Fruit fly (Drosophila melanogaster) whole organism, embryonic: Measurements from ENCODE around the gene alpha-PheRS.

ENCODE experiments used
- ATbp ChIP-seq: fragments of 200-800 bp; sonication (Bioruptor generic); optimal IDR thresholded peaks from 2 replicates; lab custom pipeline; 2017; ENCODE audit warnings: missing biosample characterization, mild to moderate bottlenecking, missing genetic modification characterization, missing genetic modification reagents
- CG11085 ChIP-seq: fragments of 200-800 bp; sonication (Bioruptor generic); IDR thresholded peaks from 2 replicates; pipeline ENCODE4 v1.3.6; 2022; ENCODE audit warnings: missing biosample characterization, missing genetic modification characterization
- CG12769 ChIP-seq: fragments of 200-800 bp; sonication (Bioruptor generic); optimal IDR thresholded peaks from 2 replicates; lab custom pipeline; 2019; ENCODE audit warnings: missing biosample characterization, mild to moderate bottlenecking, missing genetic modification characterization, moderate library complexity
- CG14050 ChIP-seq: fragments of 200-800 bp; sonication (Bioruptor generic); IDR thresholded peaks from 3 replicates; pipeline ENCODE4 v1.3.6; 2022; ENCODE audit warnings: missing biosample characterization, missing genetic modification characterization
- CG17186 ChIP-seq: fragments of 200-800 bp; sonication (Bioruptor generic); optimal IDR thresholded peaks from 3 replicates; lab custom pipeline; 2017; ENCODE audit warnings: missing biosample characterization, missing genetic modification reagents, missing genetic modification characterization
- CG17912 ChIP-seq: fragments of 200-800 bp; sonication (Bioruptor generic); optimal IDR thresholded peaks from 2 replicates; lab custom pipeline; 2018; ENCODE audit warnings: missing biosample characterization, mild to moderate bottlenecking, missing genetic modification characterization
- CG2120 ChIP-seq: fragments of 200-800 bp; sonication (Bioruptor generic); optimal IDR thresholded peaks from 3 replicates; lab custom pipeline; 2016; ENCODE audit warnings: missing biosample characterization, missing genetic modification characterization
- CG3065 ChIP-seq: fragments of 200-800 bp; sonication (Bioruptor generic); optimal IDR thresholded peaks from 2 replicates; lab custom pipeline; 2016; ENCODE audit warnings: missing biosample characterization, missing genetic modification characterization
- CG33213 ChIP-seq: fragments of 200-800 bp; sonication (Bioruptor generic); optimal IDR thresholded peaks from 3 replicates; lab custom pipeline; 2016; ENCODE audit warnings: missing biosample characterization, missing genetic modification characterization
- CG34422 ChIP-seq: fragments of 200-800 bp; sonication (Bioruptor generic); IDR thresholded peaks from 3 replicates; pipeline ENCODE4 v1.3.6; 2022; ENCODE audit warnings: missing biosample characterization, missing genetic modification characterization
- CG3847 ChIP-seq: fragments of 200-800 bp; sonication (Bioruptor generic); IDR thresholded peaks from 2 replicates; pipeline ENCODE4 v1.3.6; 2022; ENCODE audit warnings: missing biosample characterization, missing genetic modification characterization
- CG4360 ChIP-seq: fragments of 200-800 bp; sonication (Bioruptor generic); IDR thresholded peaks from 2 replicates; pipeline ENCODE4 v1.3.6; 2022; ENCODE audit warnings: missing biosample characterization, missing genetic modification characterization
- CG43689 ChIP-seq: fragments of 200-800 bp; sonication (Bioruptor generic); IDR thresholded peaks from 2 replicates; pipeline ENCODE4 v1.3.6; 2022; ENCODE audit warnings: missing biosample characterization, missing genetic modification characterization
- CG4730 ChIP-seq: fragments of 200-800 bp; sonication (Bioruptor generic); IDR thresholded peaks from 2 replicates; pipeline ENCODE4 v1.3.6; 2022; ENCODE audit warnings: missing biosample characterization, missing genetic modification characterization
- CG6654 ChIP-seq: fragments of 200-800 bp; sonication (Bioruptor generic); optimal IDR thresholded peaks from 2 replicates; lab custom pipeline; 2017; ENCODE audit warnings: missing biosample characterization, mild to moderate bottlenecking, missing genetic modification characterization
- CG9437 ChIP-seq: fragments of 200-800 bp; sonication (Bioruptor generic); optimal IDR thresholded peaks from 2 replicates; lab custom pipeline; 2018; ENCODE audit warnings: missing biosample characterization, mild to moderate bottlenecking, missing genetic modification characterization
- Dfd ChIP-seq, 2 experiments: fragments of >200 bp; optimal IDR thresholded peaks; 2 replicates each; lab custom pipeline; 2017; ENCODE audit warnings: missing biosample characterization in 2 of 2, missing genetic modification characterization in 2 of 2
- Dp ChIP-seq: fragments of 200-800 bp; sonication (Bioruptor generic); optimal IDR thresholded peaks from 2 replicates; lab custom pipeline; 2018; ENCODE audit warnings: missing biosample characterization, mild to moderate bottlenecking, missing genetic modification characterization, moderate library complexity
- Drgx ChIP-seq: fragments of 200-800 bp; sonication (Bioruptor generic); IDR thresholded peaks from 2 replicates; pipeline ENCODE4 v1.3.6; 2022; ENCODE audit warnings: missing biosample characterization, missing genetic modification characterization
- E2f1 ChIP-seq: fragments of 200-800 bp; sonication (Bioruptor generic); IDR thresholded peaks from 2 replicates; pipeline ENCODE4 v1.3.6; 2022; ENCODE audit warnings: missing biosample characterization, missing genetic modification characterization
- E2f2 ChIP-seq: fragments of 200-800 bp; sonication (Bioruptor generic); IDR thresholded peaks from 2 replicates; pipeline ENCODE4 v1.3.6; 2022; ENCODE audit warnings: missing biosample characterization, missing genetic modification characterization
- Ets65A ChIP-seq: fragments of 200-800 bp; sonication (Bioruptor generic); peaks from one replicate; lab custom pipeline; 2016; ENCODE audit warnings: missing biosample characterization, missing genetic modification characterization
- HHEX ChIP-seq: fragments of 200-800 bp; sonication (Bioruptor generic); optimal IDR thresholded peaks from 3 replicates; lab custom pipeline; 2017; ENCODE audit warnings: missing biosample characterization, mild to moderate bottlenecking, missing genetic modification characterization, missing genetic modification reagents
- HmgZ ChIP-seq: fragments of 200-800 bp; sonication (Bioruptor generic); optimal IDR thresholded peaks from 2 replicates; lab custom pipeline; 2018; ENCODE audit warnings: missing biosample characterization, mild to moderate bottlenecking, missing genetic modification characterization
- Hr51 ChIP-seq, 2 experiments: fragments of 200-800 bp; sonication (Bioruptor generic); optimal IDR thresholded peaks; 2 replicates in 1 of 2; 3 replicates in 1 of 2; lab custom pipeline; 2016 to 2018; ENCODE audit warnings: missing biosample characterization in 2 of 2, missing genetic modification characterization in 2 of 2, mild to moderate bottlenecking in 1 of 2, moderate library complexity in 1 of 2
- Hr78 ChIP-seq, 2 experiments: fragments of 200-800 bp in 1 of 2; fragments of >200 bp in 1 of 2; sonication (Bioruptor generic) in 1 of 2; optimal IDR thresholded peaks; 2 replicates each; lab custom pipeline; 2017 to 2019; ENCODE audit warnings: missing biosample characterization in 2 of 2, missing genetic modification characterization in 2 of 2, mild to moderate bottlenecking in 1 of 2, moderate library complexity in 1 of 2
- Mes4 ChIP-seq: fragments of 200-800 bp; sonication (Bioruptor generic); optimal IDR thresholded peaks from 2 replicates; lab custom pipeline; 2016; ENCODE audit warnings: missing biosample characterization, missing genetic modification characterization
- NK7.1 ChIP-seq: fragments of 200-800 bp; sonication (Bioruptor generic); optimal IDR thresholded peaks from 3 replicates; lab custom pipeline; 2016; ENCODE audit warnings: missing biosample characterization, missing genetic modification characterization
- Rfx ChIP-seq: fragments of 200-800 bp; sonication (Bioruptor generic); IDR thresholded peaks from 2 replicates; pipeline ENCODE4 v1.3.6; 2022; ENCODE audit warnings: missing biosample characterization, missing genetic modification characterization
- Spps ChIP-seq: fragments of 200-800 bp; sonication (Bioruptor generic); optimal IDR thresholded peaks from 2 replicates; lab custom pipeline; 2018; ENCODE audit warnings: missing biosample characterization, mild to moderate bottlenecking, missing genetic modification characterization
- TFAM ChIP-seq: fragments of 200-800 bp; sonication (Bioruptor generic); optimal IDR thresholded peaks from 2 replicates; lab custom pipeline; 2017; ENCODE audit warnings: missing biosample characterization, missing genetic modification characterization, inconsistent platforms
- ac ChIP-seq: fragments of 200-800 bp; sonication (Bioruptor generic); optimal IDR thresholded peaks from 3 replicates; lab custom pipeline; 2017; ENCODE audit warnings: missing biosample characterization, mild to moderate bottlenecking, missing genetic modification characterization
- bcd ChIP-seq: fragments of 200-800 bp; sonication (Bioruptor generic); optimal IDR thresholded peaks from 2 replicates; lab custom pipeline; 2017; ENCODE audit warnings: missing biosample characterization, mild to moderate bottlenecking, missing genetic modification characterization
- bowl ChIP-seq: fragments of 200-800 bp; sonication (Bioruptor generic); IDR thresholded peaks from 2 replicates; pipeline ENCODE4 v1.3.6; 2022; ENCODE audit warnings: missing biosample characterization, missing genetic modification characterization
- cato ChIP-seq: fragments of 200-800 bp; sonication (Bioruptor generic); optimal IDR thresholded peaks from 2 replicates; lab custom pipeline; 2016; ENCODE audit warnings: missing biosample characterization, missing genetic modification characterization, borderline replicate concordance
- ems ChIP-seq: fragments of 200-800 bp; sonication (Bioruptor generic); optimal IDR thresholded peaks from 3 replicates; lab custom pipeline; 2016; ENCODE audit warnings: missing biosample characterization, missing genetic modification characterization
- gem ChIP-seq: fragments of 200-800 bp; sonication (Bioruptor generic); optimal IDR thresholded peaks from 2 replicates; lab custom pipeline; 2019; ENCODE audit warnings: missing biosample characterization, mild to moderate bottlenecking, missing genetic modification characterization, moderate library complexity
- gt ChIP-seq: fragments of 200-800 bp; sonication (Bioruptor generic); IDR thresholded peaks from 2 replicates; pipeline ENCODE4 v1.3.6; 2022; ENCODE audit warnings: missing biosample characterization, missing genetic modification characterization
- h ChIP-seq: fragments of >200 bp; optimal IDR thresholded peaks from 2 replicates; lab custom pipeline; 2017
- jigr1 ChIP-seq: fragments of 200-800 bp; sonication (Bioruptor generic); IDR thresholded peaks from 3 replicates; pipeline ENCODE4 v1.3.6; 2022; ENCODE audit warnings: missing biosample characterization, missing genetic modification characterization
- jing ChIP-seq: fragments of 200-800 bp; sonication (Bioruptor generic); optimal IDR thresholded peaks from 2 replicates; lab custom pipeline; 2018; ENCODE audit warnings: missing biosample characterization, mild to moderate bottlenecking, missing genetic modification characterization
- kah ChIP-seq: fragments of 200-800 bp; sonication (Bioruptor generic); optimal IDR thresholded peaks from 2 replicates; lab custom pipeline; 2018; ENCODE audit warnings: missing biosample characterization, mild to moderate bottlenecking, missing genetic modification characterization
- pho ChIP-seq: fragments of 200-800 bp; sonication (Bioruptor generic); optimal IDR thresholded peaks from 2 replicates; lab custom pipeline; 2016; ENCODE audit warnings: missing biosample characterization, missing genetic modification characterization
- scrt ChIP-seq: fragments of 200-800 bp; sonication (Bioruptor generic); optimal IDR thresholded peaks from 2 replicates; lab custom pipeline; 2018; ENCODE audit warnings: missing biosample characterization, mild to moderate bottlenecking, missing genetic modification characterization, moderate library complexity
- ssp ChIP-seq: fragments of 200-800 bp; sonication (Bioruptor generic); IDR thresholded peaks from 2 replicates; pipeline ENCODE4 v1.3.6; 2022; ENCODE audit warnings: missing biosample characterization, missing genetic modification characterization
- toy ChIP-seq: fragments of 200-800 bp; sonication (Bioruptor generic); IDR thresholded peaks from 2 replicates; pipeline ENCODE4 v1.3.6; 2022; ENCODE audit warnings: missing biosample characterization, missing genetic modification characterization
- tup ChIP-seq: fragments of 200-800 bp; sonication (Bioruptor generic); optimal IDR thresholded peaks from 2 replicates; lab custom pipeline; 2016; ENCODE audit warnings: missing biosample characterization, mild to moderate bottlenecking, missing genetic modification characterization, moderate library complexity
- vfl ChIP-seq: fragments of 200-800 bp; sonication (Bioruptor generic); optimal IDR thresholded peaks from 2 replicates; lab custom pipeline; 2016; ENCODE audit warnings: missing biosample characterization, missing genetic modification characterization
- zen ChIP-seq: fragments of 200-800 bp; sonication (Bioruptor generic); optimal IDR thresholded peaks from 3 replicates; lab custom pipeline; 2018; ENCODE audit warnings: missing biosample characterization, mild to moderate bottlenecking, missing genetic modification characterization, moderate library complexity
- zen2 ChIP-seq: fragments of 200-800 bp; sonication (Bioruptor generic); IDR thresholded peaks from 3 replicates; pipeline ENCODE4 v1.3.6; 2022; ENCODE audit warnings: missing biosample characterization, missing genetic modification characterization; ENCODE audit not compliant: partially characterized antibody
- zfh2 ChIP-seq: fragments of 200-800 bp; sonication (Bioruptor generic); optimal IDR thresholded peaks from 2 replicates; lab custom pipeline; 2016; ENCODE audit warnings: missing biosample characterization, missing genetic modification characterization

alpha-PheRS gene

DNA sequence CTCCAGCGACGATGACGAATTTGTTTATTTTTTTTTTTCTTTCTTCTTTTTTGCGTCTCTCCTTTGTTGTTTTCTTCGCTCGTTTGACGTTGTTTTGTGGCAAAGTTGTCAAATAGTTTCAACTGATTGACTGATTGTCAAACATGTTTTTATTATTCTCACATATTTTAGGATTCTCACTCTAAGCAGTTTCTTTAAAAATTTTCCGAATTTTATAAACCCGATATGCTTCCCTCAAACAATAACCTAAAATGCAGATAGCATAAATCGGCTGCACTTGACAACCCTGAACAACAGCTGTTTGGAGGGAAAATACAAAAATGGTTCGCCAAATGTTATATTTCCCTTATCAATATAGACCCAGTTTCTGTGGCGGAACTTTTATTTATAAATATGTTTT lies 1.9 kb downstream of the alpha-PheRS start, which contains the start of gene CG17982 (continued):
- peak; percentile 37; the same call in 2 of the 3 replicates for TF ChIP-seq jigr1 (GFP tag; lab: Robert Waterston, UW)
- peak; percentile 74 for TF ChIP-seq pho (GFP tag; lab: Kevin White, UChicago)
- TF ChIP-seq gem (tag; lab: Kevin White, UChicago): peak; percentile 92
- TF ChIP-seq tup: peak; percentile 68
- TF ChIP-seq HmgZ (tag; lab: Kevin White, UChicago): peak; percentile 90
- peak; percentile 97 for TF ChIP-seq Ets65A (GFP tag; lab: Kevin White, UChicago)
- peak; percentile 98 for TF ChIP-seq CG2120 (GFP tag; lab: Kevin White, UChicago)
- TF ChIP-seq Dfd (GFP tag; optimal IDR thresholded peaks at IDR 0.05; lab: Kevin White, UChicago): no peak
- peak; percentile 74 for TF ChIP-seq NK7.1 (GFP tag; lab: Kevin White, UChicago)
- TF ChIP-seq Hr51 (GFP tag; optimal IDR thresholded peaks at IDR 0.05; lab: Kevin White, UChicago): peak; percentile 58 to 87
- peak; percentile 71 for TF ChIP-seq scrt (GFP tag; lab: Kevin White, UChicago)
- TF ChIP-seq Dp: peak; percentile 72
- TF ChIP-seq CG34422 (GFP tag; lab: Robert Waterston, UW): peak; percentile 83
- TF ChIP-seq jing (GFP tag; lab: Kevin White, UChicago): no peak
- TF ChIP-seq CG33213 (GFP tag; lab: Kevin White, UChicago): peak; percentile 87
- TF ChIP-seq ATbp (GFP tag; lab: Kevin White, UChicago): peak; percentile 79
- TF ChIP-seq CG14050: peak; percentile 71
- peak in 1 of 2 experiments; percentile 16 for TF ChIP-seq Hr78 (GFP tag; optimal IDR thresholded peaks at IDR 0.05; lab: Kevin White, UChicago)
- TF ChIP-seq bowl: 0 out of 2 replicates have a peak, but pooled peaks have one; percentile 27
- no peak for TF ChIP-seq CG4360
- TF ChIP-seq gt (GFP tag; lab: Robert Waterston, UW): no peak
- peak; percentile 85 for TF ChIP-seq E2f2
- TF ChIP-seq CG3847 (GFP tag; lab: Robert Waterston, UW): peak; percentile 81
- peak; percentile 64 for TF ChIP-seq CG11085 (GFP tag; lab: Robert Waterston, UW)
- TF ChIP-seq CG12769 (tag; lab: Kevin White, UChicago): no peak
- no peak for TF ChIP-seq h (lab: Kevin White, UChicago)
- TF ChIP-seq CG17912 (GFP tag; lab: Kevin White, UChicago): peak; percentile 83
- peak; percentile 59 for TF ChIP-seq CG4730 (GFP tag; lab: Robert Waterston, UW)
- TF ChIP-seq ssp: peak; percentile 20; the same call in 1 of the 2 replicates
- TF ChIP-seq ems (GFP tag; lab: Kevin White, UChicago): peak; percentile 80
- TF ChIP-seq zen (tag; lab: Kevin White, UChicago): peak; percentile 65
- peak; percentile 67 for TF ChIP-seq CG9437 (GFP tag; lab: Kevin White, UChicago)
- TF ChIP-seq vfl (GFP tag; lab: Kevin White, UChicago): peak; percentile 80
- peak; percentile 18; the same call in 1 of the 2 replicates for TF ChIP-seq CG43689 (GFP tag; lab: Robert Waterston, UW)
- peak; percentile 2 for TF ChIP-seq CG3065
- peak; percentile 45 for TF ChIP-seq CG6654 (GFP tag; lab: Kevin White, UChicago)
- peak; percentile 75 for TF ChIP-seq bcd (GFP tag; lab: Kevin White, UChicago)
- peak; percentile 47 for TF ChIP-seq cato (GFP tag; lab: Kevin White, UChicago)
- peak; percentile 79 for TF ChIP-seq E2f1 (GFP tag; lab: Robert Waterston, UW)
- peak; percentile 5 for TF ChIP-seq TFAM (GFP tag; lab: Kevin White, UChicago)
- 0 out of 2 replicates have a peak, but pooled peaks have one; percentile 34 for TF ChIP-seq toy
- peak; percentile 81 for TF ChIP-seq Mes4 (GFP tag; lab: Kevin White, UChicago)
- TF ChIP-seq CG17186 (GFP tag; lab: Kevin White, UChicago): peak; percentile 46
- peak; percentile 64 for TF ChIP-seq kah (GFP tag; lab: Kevin White, UChicago)
- TF ChIP-seq zfh2: peak; percentile 88
- peak; percentile 76 for TF ChIP-seq HHEX
- no peak for TF ChIP-seq zen2 (GFP tag; lab: Robert Waterston, UW)
- peak; percentile 5 for TF ChIP-seq ac
- peak; percentile 63 for TF ChIP-seq Spps (tag; lab: Kevin White, UChicago)
- peak; percentile 87 for TF ChIP-seq Rfx (GFP tag; lab: Robert Waterston, UW)
- TF ChIP-seq Drgx: peak; percentile 89
